Fruit fly (Drosophila melanogaster) whole organism, embryonic: ENCODE data around the gene CG34427.

Experiments
- Abd-B ChIP-seq: fragments of 200-800 bp; sonication (Bioruptor generic); optimal IDR thresholded peaks from 2 replicates; lab custom pipeline; 2018; ENCODE audit warnings: missing biosample characterization, mild to moderate bottlenecking, missing genetic modification characterization, moderate library complexity
- Aef1 ChIP-seq: fragments of 200-800 bp; sonication (Bioruptor generic); IDR thresholded peaks from 3 replicates; pipeline ENCODE4 v1.3.6; 2022; ENCODE audit warnings: missing biosample characterization, missing genetic modification characterization
- Antp ChIP-seq: fragments of 200-800 bp; sonication (Bioruptor generic); optimal IDR thresholded peaks from 3 replicates; lab custom pipeline; 2016; ENCODE audit warnings: missing biosample characterization, missing genetic modification characterization
- CG10147 ChIP-seq: fragments of 200-800 bp; sonication (Bioruptor generic); optimal IDR thresholded peaks from 2 replicates; lab custom pipeline; 2019; ENCODE audit warnings: missing biosample characterization, mild to moderate bottlenecking, missing genetic modification characterization, moderate library complexity
- CG10565 ChIP-seq: fragments of 200-800 bp; sonication (Bioruptor generic); optimal IDR thresholded peaks from 3 replicates; lab custom pipeline; 2016; ENCODE audit warnings: missing biosample characterization, mild to moderate bottlenecking, missing genetic modification characterization
- CG11085 ChIP-seq: fragments of 200-800 bp; sonication (Bioruptor generic); IDR thresholded peaks from 2 replicates; pipeline ENCODE4 v1.3.6; 2022; ENCODE audit warnings: missing biosample characterization, missing genetic modification characterization
- CG11696 ChIP-seq: fragments of 200-800 bp; sonication (Bioruptor generic); IDR thresholded peaks from 2 replicates; pipeline ENCODE4 v1.3.6; 2022; ENCODE audit warnings: missing biosample characterization, missing genetic modification characterization
- CG12942 ChIP-seq: fragments of 200-800 bp; sonication (Bioruptor generic); optimal IDR thresholded peaks from 3 replicates; lab custom pipeline; 2016; ENCODE audit warnings: missing biosample characterization, missing genetic modification characterization
- CG14050 ChIP-seq: fragments of 200-800 bp; sonication (Bioruptor generic); IDR thresholded peaks from 3 replicates; pipeline ENCODE4 v1.3.6; 2022; ENCODE audit warnings: missing biosample characterization, missing genetic modification characterization
- CG15073 ChIP-seq: fragments of 200-800 bp; sonication (Bioruptor generic); optimal IDR thresholded peaks from 2 replicates; lab custom pipeline; 2016; ENCODE audit warnings: missing biosample characterization, missing genetic modification characterization
- CG17802 ChIP-seq: fragments of 200-800 bp; sonication (Bioruptor generic); optimal IDR thresholded peaks from 2 replicates; lab custom pipeline; 2018; ENCODE audit warnings: missing biosample characterization, mild to moderate bottlenecking, missing genetic modification characterization, moderate library complexity
- CG18262 ChIP-seq: fragments of 200-800 bp; optimal IDR thresholded peaks from 3 replicates; lab custom pipeline; 2019; ENCODE audit warnings: missing biosample characterization, mild to moderate bottlenecking, missing genetic modification characterization, moderate library complexity
- CG18619 ChIP-seq: fragments of 200-800 bp; sonication (Bioruptor generic); optimal IDR thresholded peaks from 3 replicates; lab custom pipeline; 2017; ENCODE audit warnings: missing biosample characterization, mild to moderate bottlenecking, missing genetic modification characterization
- CG2199 ChIP-seq: fragments of 200-800 bp; sonication (Bioruptor generic); IDR thresholded peaks from 3 replicates; pipeline ENCODE4 v1.3.6; 2022; ENCODE audit warnings: missing biosample characterization, missing genetic modification characterization
- CG31441 ChIP-seq: fragments of 200-800 bp; sonication (Bioruptor generic); IDR thresholded peaks from 2 replicates; pipeline ENCODE4 v1.3.6; 2022; ENCODE audit warnings: missing biosample characterization, missing genetic modification characterization
- CG34224 ChIP-seq: fragments of 200-800 bp; sonication (Bioruptor generic); IDR thresholded peaks from 3 replicates; pipeline ENCODE4 v1.3.6; 2022; ENCODE audit warnings: missing biosample characterization, missing genetic modification characterization; ENCODE audit not compliant: partially characterized antibody
- CG5245 ChIP-seq: fragments of 200-800 bp; sonication (Bioruptor generic); optimal IDR thresholded peaks from 3 replicates; lab custom pipeline; 2016; ENCODE audit warnings: missing biosample characterization, missing genetic modification characterization
- CG5953 ChIP-seq: fragments of 200-800 bp; sonication (Bioruptor generic); IDR thresholded peaks from 2 replicates; pipeline ENCODE4 v1.3.6; 2022; ENCODE audit warnings: missing biosample characterization, missing genetic modification characterization
- CG8089 ChIP-seq: fragments of 200-800 bp; sonication (Bioruptor generic); optimal IDR thresholded peaks from 3 replicates; lab custom pipeline; 2016; ENCODE audit warnings: missing biosample characterization, missing genetic modification characterization
- D19A ChIP-seq: fragments of 200-800 bp; optimal IDR thresholded peaks from 3 replicates; lab custom pipeline; 2019; ENCODE audit warnings: missing biosample characterization, mild to moderate bottlenecking, missing genetic modification characterization, moderate library complexity
- Dek ChIP-seq: fragments of 200-800 bp; sonication (Bioruptor generic); optimal IDR thresholded peaks from 3 replicates; lab custom pipeline; 2019; ENCODE audit warnings: missing biosample characterization, mild to moderate bottlenecking, missing genetic modification characterization, moderate library complexity
- Eip74EF ChIP-seq, 2 experiments: fragments of 200-800 bp in 1 of 2; fragments of >200 bp in 1 of 2; sonication (Bioruptor generic) in 1 of 2; optimal IDR thresholded peaks; 2 replicates each; lab custom pipeline; 2017 to 2019; ENCODE audit warnings: missing biosample characterization in 2 of 2, missing genetic modification characterization in 2 of 2, mild to moderate bottlenecking in 1 of 2, moderate library complexity in 1 of 2
- Ets65A ChIP-seq: fragments of 200-800 bp; sonication (Bioruptor generic); peaks from one replicate; lab custom pipeline; 2016; ENCODE audit warnings: missing biosample characterization, missing genetic modification characterization
- HmgZ ChIP-seq: fragments of 200-800 bp; sonication (Bioruptor generic); optimal IDR thresholded peaks from 2 replicates; lab custom pipeline; 2018; ENCODE audit warnings: missing biosample characterization, mild to moderate bottlenecking, missing genetic modification characterization
- Jarid2 ChIP-seq: fragments of 200-800 bp; sonication (Bioruptor generic); optimal IDR thresholded peaks from 3 replicates; lab custom pipeline; 2017; ENCODE audit warnings: mild to moderate bottlenecking, missing biosample characterization, missing genetic modification reagents, missing genetic modification characterization
- MESR4 ChIP-seq: fragments of 200-800 bp; sonication (Bioruptor generic); optimal IDR thresholded peaks from 2 replicates; lab custom pipeline; 2018; ENCODE audit warnings: missing biosample characterization, mild to moderate bottlenecking, missing genetic modification characterization, moderate library complexity
- Oaz ChIP-seq: fragments of 200-800 bp; sonication (Bioruptor generic); IDR thresholded peaks from 2 replicates; pipeline ENCODE4 v1.3.6; 2022; ENCODE audit warnings: missing biosample characterization, missing genetic modification characterization
- PHDP ChIP-seq: fragments of 200-800 bp; sonication (Bioruptor generic); optimal IDR thresholded peaks from 3 replicates; lab custom pipeline; 2018; ENCODE audit warnings: missing biosample characterization, mild to moderate bottlenecking, missing genetic modification characterization, moderate library complexity
- Six4 ChIP-seq: fragments of 200-800 bp; sonication (Bioruptor generic); optimal IDR thresholded peaks from 2 replicates; lab custom pipeline; 2016; ENCODE audit warnings: missing biosample characterization, missing genetic modification characterization
- Sry-δ ChIP-seq: fragments of 200-800 bp; sonication (Bioruptor generic); optimal IDR thresholded peaks from 2 replicates; lab custom pipeline; 2016; ENCODE audit warnings: missing biosample characterization, missing genetic modification characterization
- al ChIP-seq: fragments of 200-800 bp; sonication (Bioruptor generic); IDR thresholded peaks from 2 replicates; pipeline ENCODE4 v1.3.6; 2022; ENCODE audit warnings: missing biosample characterization, missing genetic modification characterization
- aop ChIP-seq: fragments of 200-800 bp; sonication (Bioruptor generic); IDR thresholded peaks from 2 replicates; pipeline ENCODE4 v1.3.6; 2022; ENCODE audit warnings: missing biosample characterization, missing genetic modification characterization
- croc ChIP-seq: fragments of 200-800 bp; sonication (Bioruptor generic); conservative IDR thresholded peaks from 3 replicates; pipeline ENCODE4 v1.3.6; 2022; ENCODE audit warnings: missing biosample characterization, missing genetic modification characterization
- dysf ChIP-seq: fragments of 200-800 bp; sonication (Bioruptor generic); IDR thresholded peaks from 3 replicates; pipeline ENCODE4 v1.3.6; 2022; ENCODE audit warnings: missing biosample characterization, missing genetic modification characterization
- ems ChIP-seq: fragments of 200-800 bp; sonication (Bioruptor generic); optimal IDR thresholded peaks from 3 replicates; lab custom pipeline; 2016; ENCODE audit warnings: missing biosample characterization, missing genetic modification characterization
- fd102C ChIP-seq: fragments of 200-800 bp; sonication (Bioruptor generic); optimal IDR thresholded peaks from 2 replicates; lab custom pipeline; 2018; ENCODE audit warnings: missing biosample characterization, mild to moderate bottlenecking, missing genetic modification characterization, moderate library complexity
- fd3F ChIP-seq: fragments of 200-800 bp; sonication (Bioruptor generic); optimal IDR thresholded peaks from 2 replicates; lab custom pipeline; 2018; ENCODE audit warnings: missing biosample characterization, mild to moderate bottlenecking, missing genetic modification characterization, moderate library complexity
- gcm2 ChIP-seq: fragments of 200-800 bp; sonication (Bioruptor generic); optimal IDR thresholded peaks from 2 replicates; lab custom pipeline; 2016; ENCODE audit warnings: missing biosample characterization, missing genetic modification characterization
- kah ChIP-seq: fragments of 200-800 bp; sonication (Bioruptor generic); optimal IDR thresholded peaks from 2 replicates; lab custom pipeline; 2018; ENCODE audit warnings: missing biosample characterization, mild to moderate bottlenecking, missing genetic modification characterization
- kni ChIP-seq: fragments of 200-800 bp; sonication (Bioruptor generic); optimal IDR thresholded peaks from 3 replicates; lab custom pipeline; 2017; ENCODE audit warnings: mild to moderate bottlenecking, missing biosample characterization, missing genetic modification reagents, missing genetic modification characterization
- otp ChIP-seq: fragments of 200-800 bp; sonication (Bioruptor generic); IDR thresholded peaks from 3 replicates; pipeline ENCODE4, ENCODE4 v1.3.6; 2022; ENCODE audit warnings: missing biosample characterization, missing genetic modification characterization
- p53 ChIP-seq: fragments of 200-800 bp; sonication (Bioruptor generic); optimal IDR thresholded peaks from 2 replicates; lab custom pipeline; 2016; ENCODE audit warnings: missing biosample characterization, missing genetic modification characterization
- prd ChIP-seq, 3 experiments: fragments of >200 bp in 2 of 3; fragments of 200-800 bp in 1 of 3; sonication (Bioruptor generic) in 1 of 3; optimal IDR thresholded peaks in 2 of 3; IDR thresholded peaks in 1 of 3; 2 replicates in 2 of 3; 3 replicates in 1 of 3; pipeline versions ENCODE4 v1.3.6 to Lab custom; 2017 to 2022; ENCODE audit warnings: missing biosample characterization in 1 of 3, missing genetic modification characterization in 1 of 3
- run ChIP-seq: fragments of 200-800 bp; sonication (Bioruptor generic); optimal IDR thresholded peaks from 3 replicates; lab custom pipeline; 2018; ENCODE audit warnings: missing biosample characterization, mild to moderate bottlenecking, missing genetic modification characterization
- sens ChIP-seq: fragments of 200-800 bp; sonication (Bioruptor generic); peaks from one replicate; lab custom pipeline; 2016; ENCODE audit warnings: missing biosample characterization, missing genetic modification characterization
- stc ChIP-seq: fragments of 200-800 bp; sonication (Bioruptor generic); IDR thresholded peaks from 2 replicates; pipeline ENCODE4 v1.3.6; 2022; ENCODE audit warnings: missing biosample characterization, missing genetic modification characterization
- tio ChIP-seq: fragments of 200-800 bp; sonication (Bioruptor generic); optimal IDR thresholded peaks from 2 replicates; lab custom pipeline; 2017; ENCODE audit warnings: missing biosample characterization, missing genetic modification characterization, inconsistent platforms
- tx ChIP-seq: fragments of 200-800 bp; sonication (Bioruptor generic); optimal IDR thresholded peaks from 2 replicates; lab custom pipeline; 2016; ENCODE audit warnings: missing biosample characterization, missing genetic modification characterization
- wek ChIP-seq: fragments of 200-800 bp; sonication (Bioruptor generic); optimal IDR thresholded peaks from 3 replicates; lab custom pipeline; 2018; ENCODE audit warnings: missing biosample characterization, mild to moderate bottlenecking, missing genetic modification characterization, moderate library complexity

The CG34427 gene

DNA sequence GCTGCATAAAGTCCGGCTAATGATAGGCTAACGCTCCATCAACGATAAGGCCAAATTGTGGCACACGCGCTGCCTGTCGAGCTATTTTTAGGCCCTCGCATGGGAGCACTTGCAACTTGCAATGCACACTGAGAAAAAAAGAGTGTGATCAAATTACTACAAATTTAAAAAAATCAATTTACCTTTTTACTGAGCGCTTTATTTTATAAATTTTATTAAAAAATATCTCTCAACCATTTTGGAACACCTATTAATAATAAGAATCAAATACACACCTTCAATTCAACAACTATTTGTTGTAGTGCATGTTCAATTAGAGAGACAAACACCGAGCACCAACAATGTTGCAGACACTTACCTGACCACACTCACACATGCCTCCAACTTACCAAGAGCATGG, 39.1 kb upstream of the CG34427 start (continued):
- TF ChIP-seq Sry-δ (no peak), CG14050 (GFP tag; lab: Robert Waterston, UW) (peak; percentile 37; the same call in 2 of the 3 replicates), Oaz (GFP tag; lab: Robert Waterston, UW) (peak; percentile 14), p53 (no peak), kni (GFP tag; lab: Kevin White, UChicago) (no peak), CG31441 (GFP tag; lab: Robert Waterston, UW) (peak; percentile 82; the same call in 1 of the 2 replicates), MESR4 (GFP tag; lab: Kevin White, UChicago) (no peak)

DNA sequence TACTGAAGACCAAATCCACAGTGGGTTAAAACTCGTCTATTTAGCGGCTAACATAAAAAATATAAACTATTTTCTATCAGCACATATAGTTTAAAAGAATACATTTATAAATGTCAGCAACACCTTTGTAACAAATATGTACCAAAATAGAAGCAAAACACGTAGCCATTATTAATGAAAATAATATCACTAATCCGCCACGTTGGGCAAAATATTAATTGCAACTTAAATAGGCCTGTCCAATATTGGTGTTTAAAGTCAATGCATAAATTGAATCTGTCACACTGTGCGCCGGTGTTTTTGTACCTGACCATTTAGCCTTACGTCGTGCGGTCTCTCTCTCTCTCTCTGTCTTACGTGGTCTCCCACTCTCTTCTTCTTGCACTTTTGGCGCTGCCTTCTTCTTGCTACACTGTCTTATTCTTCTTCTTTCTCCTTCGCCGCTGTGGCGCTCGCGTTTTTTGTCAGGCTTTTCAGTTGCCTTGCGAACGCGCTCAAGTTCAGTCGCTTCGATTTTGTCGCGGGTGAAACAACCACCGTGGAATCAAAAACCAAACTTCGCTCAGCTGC, 38.5 kb upstream of the CG34427 start:
- TF ChIP-seq Six4 (GFP tag; lab: Kevin White, UChicago) (peak; percentile 97), al (peak; percentile 98), CG34224 (GFP tag; lab: Robert Waterston, UW) (peak; percentile 55; the same call in 2 of the 3 replicates), Eip74EF (GFP tag; optimal IDR thresholded peaks at IDR 0.05; lab: Kevin White, UChicago) (peak in 1 of 2 experiments; percentile 93), ems (GFP tag; lab: Kevin White, UChicago) (peak; percentile 94), CG15073 (GFP tag; lab: Kevin White, UChicago) (peak; percentile 90), CG18262 (tag; lab: Kevin White, UChicago) (peak; percentile 99), CG10147 (GFP tag; lab: Kevin White, UChicago) (peak; percentile 97), otp (GFP tag; lab: Robert Waterston, UW) (peak; percentile 94), Jarid2 (GFP tag; lab: Kevin White, UChicago) (peak; percentile 97), Antp (GFP tag; lab: Kevin White, UChicago) (peak; percentile 95), fd3F (GFP tag; lab: Kevin White, UChicago) (peak; percentile 98), Dek (tag; lab: Kevin White, UChicago) (peak; percentile 96), prd (optimal IDR thresholded peaks at IDR 0.05; lab: Kevin White, UChicago) (no peak), prd (GFP tag; IDR thresholded peaks at IDR 0.05; lab: Robert Waterston, UW) (peak; percentile 98), Ets65A (GFP tag; lab: Kevin White, UChicago) (peak; percentile 95), CG10565 (peak; percentile 94), fd102C (GFP tag; lab: Kevin White, UChicago) (peak; percentile 86), Abd-B (GFP tag; lab: Kevin White, UChicago) (peak; percentile 84), gcm2 (GFP tag; lab: Kevin White, UChicago) (peak; percentile 98), dysf (GFP tag; lab: Robert Waterston, UW) (peak; percentile 99), CG11696 (GFP tag; lab: Robert Waterston, UW) (peak; percentile 85), HmgZ (peak; percentile 99), tio (peak; percentile 99), CG8089 (GFP tag; lab: Kevin White, UChicago) (peak; percentile 96), croc (peak; percentile 98), CG2199 (peak; percentile 87), CG12942 (GFP tag; lab: Kevin White, UChicago) (peak; percentile 98), CG17802 (peak; percentile 78), sens (GFP tag; lab: Kevin White, UChicago) (peak; percentile 100), CG5245 (GFP tag; lab: Kevin White, UChicago) (peak; percentile 95), CG11085 (GFP tag; lab: Robert Waterston, UW) (peak; percentile 94), D19A (peak; percentile 91), CG5953 (GFP tag; lab: Robert Waterston, UW) (peak; percentile 96), stc (GFP tag; lab: Robert Waterston, UW) (peak; percentile 96), tx (GFP tag; lab: Kevin White, UChicago) (peak; percentile 97), run (tag; lab: Kevin White, UChicago) (peak; percentile 96), CG18619 (GFP tag; lab: Kevin White, UChicago) (peak; percentile 99), kah (GFP tag; lab: Kevin White, UChicago) (peak; percentile 89), aop (GFP tag; lab: Robert Waterston, UW) (peak; percentile 87), wek (GFP tag; lab: Kevin White, UChicago) (peak; percentile 90), Aef1 (GFP tag; lab: Robert Waterston, UW) (peak; percentile 98), PHDP (tag; lab: Kevin White, UChicago) (peak; percentile 98)
